Worm (Caenorhabditis elegans) whole organism, L4/young adult: Measurements from ENCODE around the gene dmd-8.

Experiments used
- W03F9.2 ChIP-seq: fragments of 150-350 bp; optimal IDR thresholded peaks from 2 replicates; lab custom pipeline; 2014; ENCODE audit warnings: missing biosample characterization, missing genetic modification characterization
- dao-5 ChIP-seq: sonication (generic microtip); optimal IDR thresholded peaks from 2 replicates; lab custom pipeline; 2016; ENCODE audit warnings: missing genotype, missing genetic modification characterization, moderate library complexity, missing compliant biosample characterization
- him-1 ChIP-seq: sonication (generic microtip); optimal IDR thresholded peaks from 2 replicates; lab custom pipeline; 2016; ENCODE audit warnings: missing genotype, missing genetic modification reagents, missing genetic modification characterization, missing compliant biosample characterization

Gene dmd-8

ce11 chrV:356959-357702, 20.9 kb upstream of the dmd-8 start:
- TF ChIP-seq W03F9.2 (no peak), dao-5 (no peak), him-1 (no peak)

- TF ChIP-seq dao-5: no peak
- TF ChIP-seq W03F9.2: no peak
- TF ChIP-seq him-1: no peak
Measured at ce11 chrV:351787-352186, 15.5 kb upstream of the dmd-8 start.

ce11 chrV:350822-351221, 14.6 kb upstream of the dmd-8 start:
- TF ChIP-seq him-1 (no peak), W03F9.2 (no peak), dao-5 (no peak)

ce11 chrV:349054-349453, 12.8 kb upstream of the dmd-8 start, which contains the start of gene atg-9:
atg-9 (plus strand) TSS chrV:349385.
- TF ChIP-seq W03F9.2: peak; percentile 63
- TF ChIP-seq dao-5: no peak
- no peak for TF ChIP-seq him-1

- TF ChIP-seq W03F9.2 (no peak), him-1 (no peak), dao-5 (no peak)
Measured at ce11 chrV:347561-348345, 11.5 kb upstream of the dmd-8 start.

- TF ChIP-seq him-1: no peak
- TF ChIP-seq W03F9.2: no peak
- no peak for TF ChIP-seq dao-5
Measured at ce11 chrV:346005-346404, 9.8 kb upstream of the dmd-8 start.

- TF ChIP-seq dao-5 (no peak), him-1 (no peak), W03F9.2 (no peak)
Measured at ce11 chrV:343546-343945, 7.3 kb upstream of the dmd-8 start.

ce11 chrV:343128-343527, 6.9 kb upstream of the dmd-8 start, which contains the start of gene wago-10:
wago-10 (plus strand) TSS chrV:343428.
- TF ChIP-seq dao-5 (no peak), him-1 (no peak), W03F9.2 (no peak)

- TF ChIP-seq him-1: no peak
- no peak for TF ChIP-seq W03F9.2
Measured at ce11 chrV:342346-342745, 6.1 kb upstream of the dmd-8 start.

ce11 chrV:333713-334112, 2.5 kb downstream of the dmd-8 start:
- TF ChIP-seq W03F9.2 (no peak), him-1 (no peak), dao-5 (no peak)

- TF ChIP-seq him-1 (no peak), dao-5 (no peak), W03F9.2 (no peak)
Measured at ce11 chrV:332585-332984, 3.7 kb downstream of the dmd-8 start.

- TF ChIP-seq dao-5: no peak
- TF ChIP-seq W03F9.2: no peak
- TF ChIP-seq him-1: no peak
Measured at ce11 chrV:331245-331644, 5.0 kb downstream of the dmd-8 start.

- TF ChIP-seq W03F9.2 (no peak), him-1 (no peak), dao-5 (no peak)
Measured at ce11 chrV:330625-331024, 5.6 kb downstream of the dmd-8 start, which contains the start of gene abt-4. abt-4 (minus strand) TSS chrV:330725.

- TF ChIP-seq W03F9.2 (no peak), dao-5 (no peak)
Measured at ce11 chrV:320009-320408, 16.2 kb downstream of the dmd-8 start.

- TF ChIP-seq W03F9.2: no peak
- TF ChIP-seq him-1: no peak
- no peak for TF ChIP-seq dao-5
Measured at ce11 chrV:312421-312820, 23.8 kb downstream of the dmd-8 start, which contains the start of gene nhr-15. nhr-15 (plus strand) TSS chrV:312721.

ce11 chrV:311485-312090, 24.7 kb downstream of the dmd-8 start, which contains the start of gene phf-10:
phf-10 (minus strand) TSS chrV:311565.
- TF ChIP-seq W03F9.2: no peak
- no peak for TF ChIP-seq him-1
- TF ChIP-seq dao-5: no peak
